Worm (Caenorhabditis elegans) whole organism, midembryonic: ENCODE results near the gene slcr-46.1.

Experiments
- T22C8.4 ChIP-seq: fragments of 200-800 bp; sonication (Bioruptor generic); IDR thresholded peaks from 2 replicates; pipeline ENCODE4 v1.3.6; 2022; ENCODE audit warnings: missing genetic modification characterization, missing compliant biosample characterization
- cog-1 ChIP-seq: sonication (generic microtip); optimal IDR thresholded peaks from 2 replicates; lab custom pipeline; 2016; ENCODE audit warnings: missing genetic modification characterization, missing compliant biosample characterization
- flt-1 ChIP-seq: fragments of 200-800 bp; sonication (Bioruptor generic); IDR thresholded peaks from 2 replicates; pipeline ENCODE4 v1.3.6; 2022; ENCODE audit warnings: missing genetic modification characterization, missing compliant biosample characterization
- med-1 ChIP-seq: sonication (generic microtip); optimal IDR thresholded peaks from 2 replicates; lab custom pipeline; 2017; ENCODE audit warnings: missing genetic modification characterization, mild to moderate bottlenecking, missing compliant biosample characterization, antibody characterized with exemption, missing genetic modification reagents; ENCODE audit not compliant: insufficient read depth
- ztf-29 ChIP-seq: fragments of 200-800 bp; sonication (Bioruptor generic); IDR thresholded peaks from 2 replicates; pipeline ENCODE4 v1.3.6; 2022; ENCODE audit warnings: missing genetic modification reagents, missing genetic modification characterization, missing compliant biosample characterization

ce11 chrX:4604185-4604584 lies 28.0 kb upstream of the slcr-46.1 start:
- TF ChIP-seq flt-1 (GFP tag; lab: Robert Waterston, UW), result no peak
- no peak for TF ChIP-seq med-1
- TF ChIP-seq cog-1, result no peak
- no peak for TF ChIP-seq ztf-29
- no peak for TF ChIP-seq T22C8.4 (GFP tag; lab: Robert Waterston, UW)
